Worm (Caenorhabditis elegans): ENCODE measurements around the gene T22D1.8.

Gene T22D1.8

ce11 chrIV:6937548-6937947 is 31.4 kb upstream of the T22D1.8 start, which contains the start of gene npr-12:
Gene npr-12 (minus strand): TSS chrIV:6937648.
- no peak for TF ChIP-seq pag-3 (tag; optimal IDR thresholded peaks at IDR 0.05; ENCODE audit: borderline replicate concordance)
- no peak for TF ChIP-seq ceh-48 (tag; optimal IDR thresholded peaks at IDR 0.05)
- no peak for TF ChIP-seq ttx-3 (tag; optimal IDR thresholded peaks at IDR 0.05)
- TF ChIP-seq fax-1 (tag; optimal IDR thresholded peaks at IDR 0.05) = no peak
- TF ChIP-seq ceh-22 (tag; optimal IDR thresholded peaks at IDR 0.05) = no peak
- no peak for TF ChIP-seq nhr-232 (tag; optimal IDR thresholded peaks at IDR 0.05)
- TF ChIP-seq C38D4.7 (GFP tag; optimal IDR thresholded peaks at IDR 0.05) = no peak
- TF ChIP-seq ceh-19 (GFP tag; optimal IDR thresholded peaks at IDR 0.05) = no peak
- no peak for TF ChIP-seq K02D7.2 (tag; optimal IDR thresholded peaks at IDR 0.05)
- no peak for TF ChIP-seq ceh-14 (tag; optimal IDR thresholded peaks at IDR 0.05)
- TF ChIP-seq hlh-15 (tag; optimal IDR thresholded peaks at IDR 0.05) = no peak
- no peak for TF ChIP-seq mec-3 (tag; optimal IDR thresholded peaks at IDR 0.05; ENCODE audit: borderline replicate concordance)
- TF ChIP-seq T23F11.4 (GFP tag; optimal IDR thresholded peaks at IDR 0.05) = no peak
- TF ChIP-seq pros-1 (tag; optimal IDR thresholded peaks at IDR 0.05) = no peak
- TF ChIP-seq unc-3 (GFP tag; conservative IDR thresholded peaks at IDR 0.05) = no peak
- TF ChIP-seq unc-3 (tag; optimal IDR thresholded peaks at IDR 0.05) = no peak
- no peak for TF ChIP-seq fkh-6 (tag; optimal IDR thresholded peaks at IDR 0.05)
- no peak for TF ChIP-seq elt-2 (tag; optimal IDR thresholded peaks at IDR 0.05)

DNA sequence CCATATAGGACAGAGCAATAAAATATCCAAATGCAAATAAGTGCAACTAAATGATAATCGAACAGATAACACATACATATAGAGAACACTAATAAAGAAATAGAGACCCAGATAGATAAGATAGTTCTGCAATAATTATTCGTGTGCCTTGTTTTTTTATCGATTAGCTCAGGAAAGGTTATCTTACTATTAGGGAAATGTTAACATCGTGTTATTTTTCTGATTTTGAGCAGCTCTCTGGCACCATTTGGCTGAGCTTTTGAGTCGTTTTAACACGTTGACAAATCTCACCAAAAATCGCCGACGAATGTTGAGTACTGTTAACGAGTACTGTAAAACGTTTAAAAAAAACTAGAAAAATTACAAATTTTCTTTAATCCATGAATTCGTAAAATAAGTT is 22.3 kb upstream of the T22D1.8 start, which contains the start of gene cest-6:
Gene cest-6 (minus strand): TSS at position 101 of the 400 bp plus-strand sequence.
- TF ChIP-seq ceh-34 (tag; optimal IDR thresholded peaks at IDR 0.05) (no peak), elt-2 (tag; optimal IDR thresholded peaks at IDR 0.05) (peak; percentile 48)

DNA sequence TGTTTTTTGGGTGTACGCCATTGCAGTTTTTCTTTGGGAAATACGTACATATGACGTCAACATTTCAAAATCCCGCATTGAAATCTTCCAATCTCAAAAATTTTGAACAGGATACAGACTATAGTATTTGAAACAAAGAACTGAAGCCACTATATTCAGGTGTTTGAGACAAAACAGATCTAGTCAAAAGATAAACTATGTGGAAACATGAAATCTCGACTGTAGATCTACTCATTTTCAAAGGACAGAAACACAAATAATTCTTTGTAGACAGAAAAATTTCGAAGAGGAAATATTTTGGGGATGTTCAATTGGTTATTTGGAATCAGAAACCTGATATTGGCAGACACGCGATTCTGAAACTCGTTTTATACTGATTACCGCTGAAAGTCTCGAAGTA is 19.4 kb upstream of the T22D1.8 start:
- TF ChIP-seq lim-6 (tag; optimal IDR thresholded peaks at IDR 0.05) = no peak
- TF ChIP-seq dve-1 (tag; optimal IDR thresholded peaks at IDR 0.05) = no peak
- no peak for TF ChIP-seq Y22D7AL.16 (tag; optimal IDR thresholded peaks at IDR 0.05)
- TF ChIP-seq ref-2 (tag; optimal IDR thresholded peaks at IDR 0.05) = no peak
- no peak for TF ChIP-seq C38D4.7 (GFP tag; optimal IDR thresholded peaks at IDR 0.05)
- no peak for TF ChIP-seq ceh-18 (tag; optimal IDR thresholded peaks at IDR 0.05)
- no peak for TF ChIP-seq elt-4 (tag; optimal IDR thresholded peaks at IDR 0.05)
- no peak for TF ChIP-seq hlh-30 (tag; optimal IDR thresholded peaks at IDR 0.05; ENCODE audit: insufficient read depth)
- no peak for TF ChIP-seq nhr-232 (tag; optimal IDR thresholded peaks at IDR 0.05)
- no peak for TF ChIP-seq ttx-3 (tag; optimal IDR thresholded peaks at IDR 0.05)
- TF ChIP-seq F13H6.1 (tag; optimal IDR thresholded peaks at IDR 0.05) = no peak
- no peak for TF ChIP-seq K09A11.1 (tag; optimal IDR thresholded peaks at IDR 0.05; ENCODE audit: insufficient read depth)
- no peak for TF ChIP-seq gmeb-2 (tag; optimal IDR thresholded peaks at IDR 0.05)
- TF ChIP-seq fkh-6 (tag; optimal IDR thresholded peaks at IDR 0.05) = no peak
- TF ChIP-seq ceh-45 (GFP tag; IDR thresholded peaks at IDR 0.05) = no peak
- no peak for TF ChIP-seq unc-55 (GFP tag; optimal IDR thresholded peaks at IDR 0.05)
- no peak for TF ChIP-seq rnt-1 (tag; optimal IDR thresholded peaks at IDR 0.05)
- no peak for TF ChIP-seq ztf-16 (tag; optimal IDR thresholded peaks at IDR 0.05)

DNA sequence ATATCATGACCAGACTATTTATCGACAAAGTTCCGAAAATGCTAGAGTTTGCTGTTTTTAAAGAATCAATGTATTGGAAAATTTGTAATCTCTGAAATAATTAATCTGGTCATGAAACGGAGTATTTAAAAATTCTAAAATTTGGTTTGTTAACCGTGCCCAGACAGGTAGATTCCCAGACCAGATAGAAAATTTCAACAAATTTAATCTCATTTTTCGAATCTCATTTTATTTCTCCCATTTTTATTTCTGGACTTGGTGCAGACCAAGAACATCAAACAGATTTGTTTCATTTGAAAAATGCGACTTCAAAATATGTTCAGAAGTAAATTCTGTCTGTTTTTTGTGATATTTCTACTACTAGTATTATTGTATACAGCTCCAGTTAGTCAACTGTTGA is 16.9 kb upstream of the T22D1.8 start, which contains the start of gene T22D1.1:
Gene T22D1.1 (plus strand): TSS at position 301 of the 400 bp plus-strand sequence.
- TF ChIP-seq ceh-31 (tag; optimal IDR thresholded peaks at IDR 0.05) = no peak
- TF ChIP-seq odd-2 (tag; optimal IDR thresholded peaks at IDR 0.05) = no peak
- TF ChIP-seq lin-11 (tag; optimal IDR thresholded peaks at IDR 0.05) = no peak
- no peak for TF ChIP-seq unc-3 (GFP tag; conservative IDR thresholded peaks at IDR 0.05)
- TF ChIP-seq unc-3 (tag; optimal IDR thresholded peaks at IDR 0.05) = no peak
- no peak for TF ChIP-seq hlh-30 (tag; optimal IDR thresholded peaks at IDR 0.05; ENCODE audit: insufficient read depth)
- no peak for TF ChIP-seq che-1 (tag; optimal IDR thresholded peaks at IDR 0.05)
- TF ChIP-seq F13H6.1 (tag; optimal IDR thresholded peaks at IDR 0.05) = no peak
- TF ChIP-seq ceh-34 (tag; optimal IDR thresholded peaks at IDR 0.05) = no peak
- no peak for TF ChIP-seq ahr-1 (tag; optimal IDR thresholded peaks at IDR 0.05)
- no peak for TF ChIP-seq K02D7.2 (tag; optimal IDR thresholded peaks at IDR 0.05)
- no peak for TF ChIP-seq ceh-22 (tag; optimal IDR thresholded peaks at IDR 0.05)
- TF ChIP-seq npax-4 (tag; optimal IDR thresholded peaks at IDR 0.05) = no peak
- no peak for TF ChIP-seq unc-55 (GFP tag; optimal IDR thresholded peaks at IDR 0.05)
- TF ChIP-seq lim-6 (tag; optimal IDR thresholded peaks at IDR 0.05) = no peak
- no peak for TF ChIP-seq fkh-10 (GFP tag; optimal IDR thresholded peaks at IDR 0.05)
- no peak for TF ChIP-seq sox-2 (GFP tag; IDR thresholded peaks at IDR 0.05)
- no peak for TF ChIP-seq C38D4.7 (GFP tag; optimal IDR thresholded peaks at IDR 0.05)

All from whole organism, late embryonic.